Fruit fly (Drosophila melanogaster) whole organism, embryonic: ENCODE measurements around the gene Patr-1.

Experiments
- Aef1 ChIP-seq: fragments of 200-800 bp; sonication (Bioruptor generic); IDR thresholded peaks from 3 replicates; pipeline ENCODE4 v1.3.6; 2022; ENCODE audit warnings: missing biosample characterization, missing genetic modification characterization
- Atf3 ChIP-seq: fragments of 200-800 bp; sonication (Bioruptor generic); optimal IDR thresholded peaks from 3 replicates; lab custom pipeline; 2016; ENCODE audit warnings: missing biosample characterization, missing genetic modification characterization
- CG11398 ChIP-seq: fragments of 200-800 bp; sonication (Bioruptor generic); optimal IDR thresholded peaks from 2 replicates; lab custom pipeline; 2016; ENCODE audit warnings: missing biosample characterization, missing genetic modification characterization
- CG12155 ChIP-seq: fragments of 200-800 bp; sonication (Bioruptor generic); optimal IDR thresholded peaks from 3 replicates; lab custom pipeline; 2016; ENCODE audit warnings: missing biosample characterization, missing genetic modification characterization
- CG12659 ChIP-seq: fragments of 200-800 bp; sonication (Bioruptor generic); optimal IDR thresholded peaks from 3 replicates; lab custom pipeline; 2017; ENCODE audit warnings: mild to moderate bottlenecking, missing biosample characterization, missing genetic modification reagents, missing genetic modification characterization
- CG13894 ChIP-seq: fragments of 200-800 bp; sonication (Bioruptor generic); optimal IDR thresholded peaks from 3 replicates; lab custom pipeline; 2018; ENCODE audit warnings: missing biosample characterization, mild to moderate bottlenecking, missing genetic modification characterization, moderate library complexity
- CG14667 ChIP-seq: fragments of 200-800 bp; sonication (Bioruptor generic); IDR thresholded peaks from 2 replicates; pipeline ENCODE4 v1.3.6; 2022; ENCODE audit warnings: missing biosample characterization, missing genetic modification characterization
- CG15011 ChIP-seq: fragments of 200-800 bp; sonication (Bioruptor generic); optimal IDR thresholded peaks from 3 replicates; lab custom pipeline; 2018; ENCODE audit warnings: missing biosample characterization, mild to moderate bottlenecking, missing genetic modification characterization
- CG15514 ChIP-seq: fragments of 200-800 bp; sonication (Bioruptor generic); optimal IDR thresholded peaks from 3 replicates; lab custom pipeline; 2017; ENCODE audit warnings: missing biosample characterization, missing genetic modification characterization, mild to moderate bottlenecking, moderate library complexity, missing genetic modification reagents
- CG17829 ChIP-seq: fragments of 200-800 bp; optimal IDR thresholded peaks from 2 replicates; lab custom pipeline; 2019; ENCODE audit warnings: missing biosample characterization, mild to moderate bottlenecking, missing genetic modification characterization, moderate library complexity
- CG2199 ChIP-seq: fragments of 200-800 bp; sonication (Bioruptor generic); IDR thresholded peaks from 3 replicates; pipeline ENCODE4 v1.3.6; 2022; ENCODE audit warnings: missing biosample characterization, missing genetic modification characterization
- CG2712 ChIP-seq: fragments of 200-800 bp; optimal IDR thresholded peaks from 3 replicates; lab custom pipeline; 2019; ENCODE audit warnings: missing biosample characterization, mild to moderate bottlenecking, missing genetic modification characterization, moderate library complexity
- CG30431 ChIP-seq: fragments of 200-800 bp; sonication (Bioruptor generic); optimal IDR thresholded peaks from 2 replicates; lab custom pipeline; 2017; ENCODE audit warnings: missing biosample characterization, missing genetic modification characterization
- CG3838 ChIP-seq: fragments of 200-800 bp; sonication (Bioruptor generic); optimal IDR thresholded peaks from 3 replicates; lab custom pipeline; 2016; ENCODE audit warnings: missing biosample characterization, missing genetic modification characterization
- CG4404 ChIP-seq: fragments of 200-800 bp; sonication (Bioruptor generic); IDR thresholded peaks from 2 replicates; pipeline ENCODE4 v1.3.6; 2022; ENCODE audit warnings: missing biosample characterization, missing genetic modification characterization
- CG4854 ChIP-seq: fragments of 200-800 bp; sonication (Bioruptor generic); optimal IDR thresholded peaks from 2 replicates; lab custom pipeline; 2016; ENCODE audit warnings: missing biosample characterization, missing genetic modification characterization, inconsistent platforms
- CG5953 ChIP-seq: fragments of 200-800 bp; sonication (Bioruptor generic); IDR thresholded peaks from 2 replicates; pipeline ENCODE4 v1.3.6; 2022; ENCODE audit warnings: missing biosample characterization, missing genetic modification characterization
- CG6654 ChIP-seq: fragments of 200-800 bp; sonication (Bioruptor generic); optimal IDR thresholded peaks from 2 replicates; lab custom pipeline; 2017; ENCODE audit warnings: missing biosample characterization, mild to moderate bottlenecking, missing genetic modification characterization
- CG8765 ChIP-seq: fragments of 200-800 bp; sonication (Bioruptor generic); IDR thresholded peaks from 2 replicates; pipeline ENCODE4 v1.3.6; 2022; ENCODE audit warnings: missing biosample characterization, missing genetic modification characterization
- CG9609 ChIP-seq: fragments of 200-800 bp; sonication (Bioruptor generic); optimal IDR thresholded peaks from 3 replicates; lab custom pipeline; 2016; ENCODE audit warnings: missing biosample characterization, missing genetic modification characterization
- D ChIP-seq, 2 experiments: fragments of 200-800 bp in 1 of 2; fragments of >200 bp in 1 of 2; sonication (Bioruptor generic) in 1 of 2; optimal IDR thresholded peaks; 2 replicates in 1 of 2; 3 replicates in 1 of 2; lab custom pipeline; 2017; ENCODE audit warnings: mild to moderate bottlenecking in 1 of 2, missing biosample characterization in 1 of 2, missing genetic modification characterization in 1 of 2, missing genetic modification reagents in 1 of 2
- Dbx ChIP-seq: fragments of 200-800 bp; sonication (Bioruptor generic); IDR thresholded peaks from 3 replicates; pipeline ENCODE4 v1.3.6; 2022; ENCODE audit warnings: missing biosample characterization, missing genetic modification characterization
- Dll ChIP-seq: fragments of 200-800 bp; sonication (Bioruptor generic); IDR thresholded peaks from 4 replicates; pipeline ENCODE4 v1.3.6; 2022; ENCODE audit warnings: missing biosample characterization, missing genetic modification characterization; ENCODE audit not compliant: partially characterized antibody
- Drgx ChIP-seq: fragments of 200-800 bp; sonication (Bioruptor generic); IDR thresholded peaks from 2 replicates; pipeline ENCODE4 v1.3.6; 2022; ENCODE audit warnings: missing biosample characterization, missing genetic modification characterization
- HLH3B ChIP-seq: fragments of 200-800 bp; sonication (Bioruptor generic); IDR thresholded peaks from 2 replicates; pipeline ENCODE4 v1.3.6; 2022; ENCODE audit warnings: missing biosample characterization, missing genetic modification characterization
- Lim3 ChIP-seq: fragments of 200-800 bp; sonication (Bioruptor generic); IDR thresholded peaks from 2 replicates; pipeline ENCODE4 v1.3.6; 2022; ENCODE audit warnings: missing biosample characterization, missing genetic modification characterization
- MTF-1 ChIP-seq: fragments of 200-800 bp; sonication (Bioruptor generic); optimal IDR thresholded peaks from 2 replicates; lab custom pipeline; 2018; ENCODE audit warnings: missing biosample characterization, mild to moderate bottlenecking, missing genetic modification characterization, borderline replicate concordance
- Nf-YC ChIP-seq: fragments of 200-800 bp; optimal IDR thresholded peaks from 3 replicates; lab custom pipeline; 2019; ENCODE audit warnings: missing biosample characterization, mild to moderate bottlenecking, missing genetic modification characterization, moderate library complexity
- bcd ChIP-seq: fragments of 200-800 bp; sonication (Bioruptor generic); optimal IDR thresholded peaks from 2 replicates; lab custom pipeline; 2017; ENCODE audit warnings: missing biosample characterization, mild to moderate bottlenecking, missing genetic modification characterization
- bigmax ChIP-seq: fragments of 200-800 bp; sonication (Bioruptor generic); optimal IDR thresholded peaks from 2 replicates; lab custom pipeline; 2018; ENCODE audit warnings: missing biosample characterization, mild to moderate bottlenecking, missing genetic modification characterization
- bsh ChIP-seq, 2 experiments: fragments of 200-800 bp; sonication (Bioruptor generic); optimal IDR thresholded peaks; 2 replicates each; lab custom pipeline; 2017 to 2018; ENCODE audit warnings: mild to moderate bottlenecking in 2 of 2, missing biosample characterization in 2 of 2, missing genetic modification characterization in 2 of 2, moderate library complexity in 1 of 2
- caup ChIP-seq: fragments of 200-800 bp; sonication (Bioruptor generic); optimal IDR thresholded peaks from 3 replicates; lab custom pipeline; 2017; ENCODE audit warnings: missing biosample characterization, mild to moderate bottlenecking, missing genetic modification characterization, moderate library complexity; ENCODE audit not compliant: severe bottlenecking
- chm ChIP-seq: fragments of 200-800 bp; sonication (Bioruptor generic); IDR thresholded peaks from 2 replicates; pipeline ENCODE4 v1.3.6; 2022; ENCODE audit warnings: missing biosample characterization, missing genetic modification characterization
- crc ChIP-seq: fragments of 200-800 bp; sonication (Bioruptor generic); optimal IDR thresholded peaks from 2 replicates; lab custom pipeline; 2016; ENCODE audit warnings: missing biosample characterization, missing genetic modification characterization
- dmrt99B ChIP-seq: fragments of 200-800 bp; sonication (Bioruptor generic); optimal IDR thresholded peaks from 2 replicates; lab custom pipeline; 2018; ENCODE audit warnings: missing biosample characterization, mild to moderate bottlenecking, missing genetic modification characterization, moderate library complexity
- dpn ChIP-seq, 2 experiments: fragments of 200-800 bp; sonication (Bioruptor generic); optimal IDR thresholded peaks; 3 replicates each; lab custom pipeline; 2016; ENCODE audit warnings: missing biosample characterization in 2 of 2, missing genetic modification characterization in 2 of 2
- ewg ChIP-seq: fragments of 200-800 bp; sonication (Bioruptor generic); optimal IDR thresholded peaks from 3 replicates; lab custom pipeline; 2017; ENCODE audit warnings: mild to moderate bottlenecking, missing biosample characterization, missing genetic modification reagents, missing genetic modification characterization
- gro ChIP-seq: fragments of 200-800 bp; sonication (Bioruptor generic); optimal IDR thresholded peaks from 2 replicates; lab custom pipeline; 2016; ENCODE audit warnings: missing biosample characterization, missing genetic modification characterization
- h ChIP-seq: fragments of >200 bp; optimal IDR thresholded peaks from 2 replicates; lab custom pipeline; 2017
- kay ChIP-seq: fragments of 200-800 bp; sonication (Bioruptor generic); optimal IDR thresholded peaks from 2 replicates; lab custom pipeline; 2016; ENCODE audit warnings: missing biosample characterization, missing genetic modification characterization
- ken ChIP-seq: fragments of 200-800 bp; sonication (Bioruptor generic); IDR thresholded peaks from 3 replicates; pipeline ENCODE4 v1.3.6; 2022; ENCODE audit warnings: missing biosample characterization, missing genetic modification characterization
- lbe ChIP-seq: fragments of 200-800 bp; sonication (Bioruptor generic); optimal IDR thresholded peaks from 2 replicates; lab custom pipeline; 2016; ENCODE audit warnings: missing biosample characterization, mild to moderate bottlenecking, missing genetic modification characterization
- lola ChIP-seq, 3 experiments: fragments of >200 bp in 2 of 3; fragments of 200-800 bp in 1 of 3; sonication (Bioruptor generic) in 1 of 3; optimal IDR thresholded peaks; 2 replicates each; lab custom pipeline; 2017 to 2019; ENCODE audit warnings: missing biosample characterization in 3 of 3, missing genetic modification characterization in 3 of 3, mild to moderate bottlenecking in 1 of 3, moderate library complexity in 1 of 3
- org-1 ChIP-seq: fragments of 200-800 bp; sonication (Bioruptor generic); optimal IDR thresholded peaks from 2 replicates; lab custom pipeline; 2017; ENCODE audit warnings: missing biosample characterization, missing genetic modification characterization
- ranshi ChIP-seq: fragments of 200-800 bp; sonication (Bioruptor generic); IDR thresholded peaks from 2 replicates; pipeline ENCODE4 v1.3.6; 2022; ENCODE audit warnings: missing biosample characterization, missing genetic modification characterization
- tgo ChIP-seq: fragments of 200-800 bp; sonication (Bioruptor generic); IDR thresholded peaks from 3 replicates; pipeline ENCODE4 v1.3.6; 2022; ENCODE audit warnings: missing biosample characterization, missing genetic modification characterization
- tll ChIP-seq, 2 experiments: fragments of 200-800 bp in 1 of 2; fragments of >200 bp in 1 of 2; sonication (Bioruptor generic) in 1 of 2; optimal IDR thresholded peaks; 2 replicates each; lab custom pipeline; 2017 to 2019; ENCODE audit warnings: missing biosample characterization in 2 of 2, missing genetic modification characterization in 2 of 2, mild to moderate bottlenecking in 1 of 2, moderate library complexity in 1 of 2
- tna ChIP-seq: fragments of 200-800 bp; sonication (Bioruptor generic); IDR thresholded peaks from 2 replicates; pipeline ENCODE4 v1.3.6; 2022; ENCODE audit warnings: missing biosample characterization, missing genetic modification characterization; ENCODE audit not compliant: partially characterized antibody
- unc-4 ChIP-seq: fragments of 200-800 bp; sonication (Bioruptor generic); IDR thresholded peaks from 2 replicates; pipeline ENCODE4 v1.3.6; 2022; ENCODE audit warnings: missing biosample characterization, missing genetic modification characterization; ENCODE audit not compliant: partially characterized antibody
- usp ChIP-seq: fragments of >200 bp; optimal IDR thresholded peaks from 2 replicates; lab custom pipeline; 2017; ENCODE audit warnings: missing biosample characterization, missing genetic modification characterization
- wor ChIP-seq: fragments of 200-800 bp; sonication (Bioruptor generic); IDR thresholded peaks from 2 replicates; pipeline ENCODE4 v1.3.6; 2022; ENCODE audit warnings: missing biosample characterization, missing genetic modification characterization

The Patr-1 gene

dm6 chr3R:17079859-17080255 is 36.5 kb downstream of the Patr-1 start, which contains the start of the genes Keap1 and kuk (continued):
- TF ChIP-seq D (optimal IDR thresholded peaks at IDR 0.05; lab: Kevin White, UChicago) (no peak), D (GFP tag; optimal IDR thresholded peaks at IDR 0.05; lab: Kevin White, UChicago) (no peak), Nf-YC (tag; lab: Kevin White, UChicago) (peak; percentile 28), CG2199 (GFP tag; lab: Robert Waterston, UW) (no peak), tgo (GFP tag; lab: Robert Waterston, UW) (no peak), bcd (GFP tag; lab: Kevin White, UChicago) (peak; percentile 60), bigmax (no peak), CG30431 (GFP tag; lab: Kevin White, UChicago) (no peak), Drgx (GFP tag; lab: Robert Waterston, UW) (no peak), kay (GFP tag; lab: Kevin White, UChicago) (no peak), dpn (GFP tag; optimal IDR thresholded peaks at IDR 0.05; lab: Kevin White, UChicago) (peak; percentile 65 to 71), CG4854 (GFP tag; lab: Kevin White, UChicago) (no peak), CG13894 (tag; lab: Kevin White, UChicago) (peak; percentile 17), Dbx (peak; percentile 73), CG2712 (tag; lab: Kevin White, UChicago) (peak; percentile 62), CG17829 (tag; lab: Kevin White, UChicago) (peak; percentile 43), CG3838 (GFP tag; lab: Kevin White, UChicago) (peak; percentile 67), unc-4 (GFP tag; lab: Robert Waterston, UW) (peak; percentile 86), Atf3 (GFP tag; lab: Kevin White, UChicago) (peak; percentile 48), CG15514 (peak; percentile 74), bsh (GFP tag; optimal IDR thresholded peaks at IDR 0.05; lab: Kevin White, UChicago) (peak in 1 of 2 experiments; percentile 24), ken (GFP tag; lab: Robert Waterston, UW) (peak; percentile 80), dmrt99B (tag; lab: Kevin White, UChicago) (no peak), chm (no peak), crc (GFP tag; lab: Kevin White, UChicago) (no peak), org-1 (GFP tag; lab: Kevin White, UChicago) (no peak), CG6654 (GFP tag; lab: Kevin White, UChicago) (no peak), Lim3 (GFP tag; lab: Robert Waterston, UW) (no peak), tll (GFP tag; optimal IDR thresholded peaks at IDR 0.05; lab: Kevin White, UChicago) (no peak), ewg (peak; percentile 58), Aef1 (GFP tag; lab: Robert Waterston, UW) (no peak), CG8765 (GFP tag; lab: Robert Waterston, UW) (peak; percentile 30; the same call in 1 of the 2 replicates), ranshi (GFP tag; lab: Robert Waterston, UW) (peak; percentile 67), Dll (peak; percentile 91), caup (GFP tag; lab: Kevin White, UChicago) (peak; percentile 59), CG15011 (GFP tag; lab: Kevin White, UChicago) (no peak), CG5953 (GFP tag; lab: Robert Waterston, UW) (no peak), MTF-1 (GFP tag; lab: Kevin White, UChicago) (peak; percentile 43), lbe (GFP tag; lab: Kevin White, UChicago) (peak; percentile 62), CG14667 (GFP tag; lab: Robert Waterston, UW) (no peak), HLH3B (GFP tag; lab: Robert Waterston, UW) (no peak), CG4404 (GFP tag; lab: Robert Waterston, UW) (no peak), CG12659 (GFP tag; lab: Kevin White, UChicago) (peak; percentile 75), h (lab: Kevin White, UChicago) (no peak), CG9609 (peak; percentile 53), CG12155 (GFP tag; lab: Kevin White, UChicago) (peak; percentile 58), CG11398 (GFP tag; lab: Kevin White, UChicago) (no peak), lola (GFP tag; optimal IDR thresholded peaks at IDR 0.05; lab: Kevin White, UChicago) (no peak), tna (GFP tag; lab: Robert Waterston, UW) (peak; percentile 61), gro (GFP tag; lab: Kevin White, UChicago) (peak; percentile 60), usp (GFP tag; lab: Kevin White, UChicago) (no peak), wor (no peak)
